Fruit fly (Drosophila melanogaster): ENCODE results near the gene CG17776.

The CG17776 gene

dm6 chrX:2199303-2199702, 14.8 kb downstream of the CG17776 start (continued):
- TF ChIP-seq btn (GFP tag; optimal IDR thresholded peaks at IDR 0.05) (no peak), CG10462 (GFP tag; optimal IDR thresholded peaks at IDR 0.05) (no peak), CG5953 (GFP tag; IDR thresholded peaks at IDR 0.05) (no peak), CG10543 (GFP tag; optimal IDR thresholded peaks at IDR 0.05) (peak; percentile 49), repo (GFP tag; optimal IDR thresholded peaks at IDR 0.05) (no peak), Vsx1 (GFP tag; optimal IDR thresholded peaks at IDR 0.05) (peak; percentile 93), D19A (tag; optimal IDR thresholded peaks at IDR 0.05) (no peak), NfI (GFP tag; optimal IDR thresholded peaks at IDR 0.05) (no peak), gem (tag; optimal IDR thresholded peaks at IDR 0.05) (peak; percentile 33), crp (GFP tag; optimal IDR thresholded peaks at IDR 0.05) (no peak), CG14050 (GFP tag; IDR thresholded peaks at IDR 0.05) (no peak), Hand (GFP tag; optimal IDR thresholded peaks at IDR 0.05) (no peak), GATAe (GFP tag; conservative IDR thresholded peaks at IDR 0.05) (peak; percentile 80; the same call in 1 of the 2 replicates), CG10267 (tag; optimal IDR thresholded peaks at IDR 0.05) (no peak), MESR4 (GFP tag; optimal IDR thresholded peaks at IDR 0.05) (no peak), pnt (GFP tag; optimal IDR thresholded peaks at IDR 0.05) (no peak), psq (GFP tag; optimal IDR thresholded peaks at IDR 0.05) (no peak), sug (tag; optimal IDR thresholded peaks at IDR 0.05) (peak; percentile 93), Blimp-1 (GFP tag; optimal IDR thresholded peaks at IDR 0.05) (no peak), lab (GFP tag; optimal IDR thresholded peaks at IDR 0.05) (peak; percentile 2), sd (tag; optimal IDR thresholded peaks at IDR 0.05) (peak; percentile 85), CG8388 (GFP tag; optimal IDR thresholded peaks at IDR 0.05) (no peak), CG6854 (GFP tag; optimal IDR thresholded peaks at IDR 0.05) (no peak), Dfd (GFP tag; optimal IDR thresholded peaks at IDR 0.05) (no peak), fru (optimal IDR thresholded peaks at IDR 0.05) (no peak), Ets97D (GFP tag; optimal IDR thresholded peaks at IDR 0.05) (no peak), sna (GFP tag; IDR thresholded peaks at IDR 0.05; ENCODE audit: partially characterized antibody) (no peak), CG10979 (tag; optimal IDR thresholded peaks at IDR 0.05) (no peak), CG15269 (tag; optimal IDR thresholded peaks at IDR 0.05) (no peak), otp (GFP tag; IDR thresholded peaks at IDR 0.05) (0 out of 3 replicates have a peak, but pooled peaks have one; percentile 42), Hr78 (GFP tag; optimal IDR thresholded peaks at IDR 0.05) (peak in 1 of 2 experiments; percentile 10), tin (GFP tag; optimal IDR thresholded peaks at IDR 0.05) (no peak), CG18599 (GFP tag; optimal IDR thresholded peaks at IDR 0.05) (peak; percentile 67), gcm2 (GFP tag; optimal IDR thresholded peaks at IDR 0.05) (no peak), sima (GFP tag; optimal IDR thresholded peaks at IDR 0.05) (no peak), chinmo (GFP tag; IDR thresholded peaks at IDR 0.05; ENCODE audit: partially characterized antibody) (peak; percentile 75; the same call in 1 of the 4 replicates), cwo (GFP tag; optimal IDR thresholded peaks at IDR 0.05) (no peak)

- TF ChIP-seq CG17912 (GFP tag; optimal IDR thresholded peaks at IDR 0.05) (no peak), ci (GFP tag; IDR thresholded peaks at IDR 0.05) (no peak), sd (tag; optimal IDR thresholded peaks at IDR 0.05) (no peak), CG3163 (GFP tag; optimal IDR thresholded peaks at IDR 0.05) (no peak), rib (GFP tag; IDR thresholded peaks at IDR 0.05) (no peak), schlank (tag; optimal IDR thresholded peaks at IDR 0.05) (no peak), Antp (GFP tag; optimal IDR thresholded peaks at IDR 0.05) (no peak), Mes4 (GFP tag; optimal IDR thresholded peaks at IDR 0.05) (no peak), Vsx1 (GFP tag; optimal IDR thresholded peaks at IDR 0.05) (no peak), Poxn (GFP tag; IDR thresholded peaks at IDR 0.05) (no peak), bcd (GFP tag; optimal IDR thresholded peaks at IDR 0.05) (no peak), pros (GFP tag; optimal IDR thresholded peaks at IDR 0.05) (no peak), CG8765 (GFP tag; IDR thresholded peaks at IDR 0.05) (no peak), Hmx (GFP tag; optimal IDR thresholded peaks at IDR 0.05) (no peak), CG10147 (GFP tag; optimal IDR thresholded peaks at IDR 0.05) (no peak), D19A (tag; optimal IDR thresholded peaks at IDR 0.05) (no peak), Fer3 (tag; optimal IDR thresholded peaks at IDR 0.05) (no peak)
Observed at dm6 chrX:2203766-2204165, 19.2 kb downstream of the CG17776 start, which contains the start of gene FarO. Gene FarO (minus strand): TSS chrX:2203866.
